Fruit fly (Drosophila melanogaster) whole organism, pupa: ENCODE data around the gene bves.

ENCODE experiments used
- CG10348 ChIP-seq: fragments of 200-800 bp; sonication (Bioruptor generic); IDR thresholded peaks from 2 replicates; pipeline ENCODE4 v1.3.6; 2022; ENCODE audit warnings: missing biosample characterization, missing genetic modification characterization
- CG12605 ChIP-seq: fragments of 200-800 bp; sonication (Bioruptor generic); IDR thresholded peaks from 2 replicates; pipeline ENCODE4 v1.3.6; 2022; ENCODE audit warnings: missing biosample characterization, missing genetic modification characterization
- CG13204 ChIP-seq: fragments of 200-800 bp; sonication (Bioruptor generic); optimal IDR thresholded peaks from 2 replicates; lab custom pipeline; 2018; ENCODE audit warnings: missing biosample characterization, mild to moderate bottlenecking, missing genetic modification characterization, moderate library complexity
- CG14655 ChIP-seq: fragments of 200-800 bp; sonication (Bioruptor generic); optimal IDR thresholded peaks from 3 replicates; lab custom pipeline; 2017; ENCODE audit warnings: mild to moderate bottlenecking, missing biosample characterization, missing genetic modification reagents, missing genetic modification characterization
- CG15710 ChIP-seq: fragments of 200-800 bp; sonication (Bioruptor generic); optimal IDR thresholded peaks from 2 replicates; lab custom pipeline; 2018; ENCODE audit warnings: missing biosample characterization, mild to moderate bottlenecking, missing genetic modification characterization, moderate library complexity
- CG17806 ChIP-seq: fragments of 200-800 bp; sonication (Bioruptor generic); optimal IDR thresholded peaks from 2 replicates; lab custom pipeline; 2018; ENCODE audit warnings: missing biosample characterization, mild to moderate bottlenecking, missing genetic modification characterization, moderate library complexity
- CG32121 ChIP-seq: fragments of 200-800 bp; sonication (Bioruptor generic); IDR thresholded peaks from 2 replicates; pipeline ENCODE4 v1.3.6; 2022; ENCODE audit warnings: missing biosample characterization, missing genetic modification characterization
- CG34367 ChIP-seq: fragments of 200-800 bp; sonication (Bioruptor generic); optimal IDR thresholded peaks from 2 replicates; lab custom pipeline; 2018; ENCODE audit warnings: missing biosample characterization, mild to moderate bottlenecking, missing genetic modification characterization
- CG4496 ChIP-seq: fragments of 200-800 bp; sonication (Bioruptor generic); IDR thresholded peaks from 3 replicates; pipeline ENCODE4 v1.3.6; 2022; ENCODE audit warnings: missing biosample characterization, missing genetic modification characterization
- CG8159 ChIP-seq: fragments of 200-800 bp; sonication (Bioruptor generic); optimal IDR thresholded peaks from 3 replicates; lab custom pipeline; 2018; ENCODE audit warnings: missing biosample characterization, mild to moderate bottlenecking, missing genetic modification characterization, moderate library complexity
- CG8301 ChIP-seq: fragments of 200-800 bp; sonication (Bioruptor generic); optimal IDR thresholded peaks from 2 replicates; lab custom pipeline; 2018; ENCODE audit warnings: missing biosample characterization, mild to moderate bottlenecking, missing genetic modification characterization
- CG9948 ChIP-seq: fragments of 200-800 bp; sonication (Bioruptor generic); optimal IDR thresholded peaks from 2 replicates; lab custom pipeline; 2018; ENCODE audit warnings: missing biosample characterization, mild to moderate bottlenecking, missing genetic modification characterization, moderate library complexity
- D1 ChIP-seq: fragments of 200-800 bp; sonication (Bioruptor generic); optimal IDR thresholded peaks from 2 replicates; lab custom pipeline; 2018; ENCODE audit warnings: missing biosample characterization, mild to moderate bottlenecking, missing genetic modification characterization, moderate library complexity
- EcR ChIP-seq: fragments of 200-800 bp; sonication (Bioruptor generic); optimal IDR thresholded peaks from 3 replicates; lab custom pipeline; 2019; ENCODE audit warnings: missing biosample characterization, missing genetic modification characterization, mild to moderate bottlenecking, moderate library complexity, missing genetic modification reagents
- Ets98B ChIP-seq: fragments of 200-800 bp; sonication (Bioruptor generic); IDR thresholded peaks from 2 replicates; pipeline ENCODE4 v1.3.6; 2022; ENCODE audit warnings: missing biosample characterization, missing genetic modification characterization
- Pif1A ChIP-seq: fragments of 200-800 bp; sonication (Bioruptor generic); optimal IDR thresholded peaks from 3 replicates; lab custom pipeline; 2016; ENCODE audit warnings: missing biosample characterization, missing genetic modification characterization
- Pif1B ChIP-seq: fragments of 200-800 bp; sonication (Bioruptor generic); optimal IDR thresholded peaks from 3 replicates; lab custom pipeline; 2016; ENCODE audit warnings: missing biosample characterization, missing genetic modification characterization
- Snoo ChIP-seq: fragments of 200-800 bp; sonication (Bioruptor generic); optimal IDR thresholded peaks from 3 replicates; lab custom pipeline; 2017; ENCODE audit warnings: missing biosample characterization, mild to moderate bottlenecking, missing genetic modification characterization, inconsistent platforms
- fd96Ca ChIP-seq: fragments of 200-800 bp; sonication (Bioruptor generic); IDR thresholded peaks from 3 replicates; pipeline ENCODE4 v1.3.6; 2022; ENCODE audit warnings: missing biosample characterization, missing genetic modification characterization
- gl ChIP-seq: fragments of 200-800 bp; sonication (Bioruptor generic); optimal IDR thresholded peaks from 2 replicates; lab custom pipeline; 2018; ENCODE audit warnings: missing biosample characterization, mild to moderate bottlenecking, missing genetic modification characterization
- rn ChIP-seq: fragments of 200-800 bp; sonication (Bioruptor generic); IDR thresholded peaks from 2 replicates; pipeline ENCODE4 v1.3.6; 2022; ENCODE audit warnings: missing biosample characterization, missing genetic modification characterization

Gene bves

DNA sequence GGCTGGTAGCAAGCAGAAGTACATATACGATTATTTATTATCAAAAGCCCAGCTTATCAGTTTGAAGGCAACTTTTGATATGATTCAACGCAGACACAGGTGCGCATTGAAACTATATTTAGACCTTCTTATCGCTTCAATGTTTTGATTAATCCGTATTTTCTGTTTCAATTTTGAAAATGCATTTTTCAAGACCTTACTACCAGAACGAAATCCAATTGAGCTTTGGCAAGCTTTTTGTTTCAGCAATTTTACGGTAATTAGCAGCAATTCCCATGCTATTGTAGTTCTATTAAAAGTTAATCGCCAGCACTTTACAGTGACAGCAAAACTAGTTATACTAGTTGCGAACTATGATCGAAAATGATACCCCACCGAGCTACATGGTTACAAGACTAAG lies 11.9 kb upstream of the bves start, which contains the start of gene Mgstl:
TSS of gene Mgstl (plus strand) at position 301 of the 400 bp plus-strand sequence.
- TF ChIP-seq CG4496 (no peak), EcR (no peak), CG14655 (GFP tag; lab: Kevin White, UChicago) (no peak), CG34367 (tag; lab: Kevin White, UChicago) (no peak), Pif1A (GFP tag; lab: Kevin White, UChicago) (no peak), rn (GFP tag; lab: Robert Waterston, UW) (no peak), CG8159 (tag; lab: Kevin White, UChicago) (no peak), gl (tag; lab: Kevin White, UChicago) (no peak)

DNA sequence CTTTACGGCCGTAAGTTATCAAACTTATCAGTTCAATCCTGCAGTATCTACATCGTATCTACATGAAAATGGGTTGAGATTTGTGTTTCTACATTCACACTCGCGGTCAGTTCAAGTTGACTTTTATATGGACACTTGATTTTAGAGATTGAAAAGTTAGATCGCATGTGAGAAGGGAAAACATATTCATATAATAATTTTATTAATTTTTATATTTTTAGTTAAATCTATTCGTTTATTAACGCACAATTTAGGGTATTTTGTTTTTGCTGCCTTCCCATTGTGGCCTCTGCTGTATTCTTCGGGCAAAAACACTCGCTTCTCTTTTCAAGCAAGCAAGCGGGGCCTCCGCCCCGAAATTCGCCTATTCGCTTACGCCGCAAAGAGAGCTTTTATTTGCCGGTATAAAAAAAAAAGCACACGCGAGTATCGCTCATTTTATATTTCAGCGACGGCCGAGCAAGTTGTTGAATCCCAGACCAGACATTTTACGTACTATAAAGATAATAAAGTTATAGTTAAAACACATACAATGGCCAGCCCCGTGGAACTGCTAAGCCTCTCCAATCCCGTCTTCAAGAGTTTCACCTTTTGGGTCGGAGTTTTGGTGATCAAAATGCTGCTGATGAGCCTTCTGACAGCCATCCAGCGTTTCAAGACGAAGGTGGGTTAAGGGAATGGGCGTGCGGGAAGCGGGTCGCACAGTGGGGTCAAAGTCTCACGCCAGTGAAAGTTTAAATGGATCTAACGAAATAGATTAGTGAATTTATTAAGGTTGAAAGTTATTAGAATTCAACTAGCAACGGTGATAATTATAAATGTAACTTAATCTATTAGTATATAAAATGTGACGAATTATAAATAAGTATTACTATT lies 10.9 kb upstream of the bves start:
- TF ChIP-seq Pif1A (GFP tag; lab: Kevin White, UChicago) (peak; percentile 77), CG12605 (peak; percentile 93), CG14655 (GFP tag; lab: Kevin White, UChicago) (peak; percentile 89), CG15710 (tag; lab: Kevin White, UChicago) (peak; percentile 88), CG10348 (GFP tag; lab: Robert Waterston, UW) (peak; percentile 46), Ets98B (GFP tag; lab: Robert Waterston, UW) (peak; percentile 95), CG34367 (tag; lab: Kevin White, UChicago) (peak; percentile 85), CG17806 (tag; lab: Kevin White, UChicago) (peak; percentile 91), Pif1B (peak; percentile 83), Snoo (peak; percentile 83), CG8301 (peak; percentile 86), CG8159 (tag; lab: Kevin White, UChicago) (peak; percentile 91), CG9948 (tag; lab: Kevin White, UChicago) (peak; percentile 90), gl (tag; lab: Kevin White, UChicago) (peak; percentile 79), CG13204 (GFP tag; lab: Kevin White, UChicago) (peak; percentile 58), fd96Ca (GFP tag; lab: Robert Waterston, UW) (peak; percentile 83), EcR (peak; percentile 46), CG32121 (GFP tag; lab: Robert Waterston, UW) (peak; percentile 90), CG4496 (peak; percentile 96), rn (GFP tag; lab: Robert Waterston, UW) (peak; percentile 85), D1 (tag; lab: Kevin White, UChicago) (peak; percentile 35)

DNA sequence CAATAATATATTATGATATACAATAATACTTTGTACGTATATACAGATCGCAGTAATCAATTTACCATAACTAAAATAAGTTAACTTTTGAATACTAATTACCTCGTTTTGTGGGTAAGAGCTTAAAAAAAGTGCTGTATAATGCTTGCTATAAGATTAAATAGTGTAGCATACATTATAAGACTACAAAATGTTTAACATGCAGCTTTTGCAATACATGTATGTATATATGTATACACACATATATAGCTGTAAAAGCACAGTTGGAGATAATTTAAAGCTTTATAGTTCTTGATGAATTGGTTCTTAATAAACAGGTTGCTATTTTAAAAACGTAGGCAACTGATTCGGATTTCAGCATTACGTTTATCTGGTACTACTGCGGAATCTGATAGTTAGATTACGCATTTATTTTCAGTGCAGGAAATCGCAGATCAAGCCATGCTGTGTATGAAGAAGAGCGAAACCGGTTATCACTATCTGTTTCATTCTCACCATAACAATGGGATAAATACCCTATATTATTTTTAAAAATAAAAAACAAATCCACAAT lies 9.4 kb upstream of the bves start:
- peak; percentile 82 for TF ChIP-seq Ets98B (GFP tag; lab: Robert Waterston, UW)
- TF ChIP-seq CG32121 (GFP tag; lab: Robert Waterston, UW): peak; percentile 66
- 0 out of 2 replicates have a peak, but pooled peaks have one; percentile 24 for TF ChIP-seq rn (GFP tag; lab: Robert Waterston, UW)
- no peak for TF ChIP-seq D1 (tag; lab: Kevin White, UChicago)
- TF ChIP-seq Snoo: no peak
- peak; percentile 45; the same call in 2 of the 3 replicates for TF ChIP-seq fd96Ca (GFP tag; lab: Robert Waterston, UW)
- no peak for TF ChIP-seq CG9948 (tag; lab: Kevin White, UChicago)
- peak; percentile 43 for TF ChIP-seq CG17806 (tag; lab: Kevin White, UChicago)
- TF ChIP-seq CG8159 (tag; lab: Kevin White, UChicago): peak; percentile 50
- TF ChIP-seq CG15710 (tag; lab: Kevin White, UChicago): peak; percentile 15
- TF ChIP-seq Pif1A (GFP tag; lab: Kevin White, UChicago): peak; percentile 70
- no peak for TF ChIP-seq CG14655 (GFP tag; lab: Kevin White, UChicago)
- TF ChIP-seq CG4496: peak; percentile 90
- TF ChIP-seq CG34367 (tag; lab: Kevin White, UChicago): peak; percentile 23
- TF ChIP-seq CG12605: peak; percentile 77
- peak; percentile 59 for TF ChIP-seq CG8301
- peak; percentile 19 for TF ChIP-seq gl (tag; lab: Kevin White, UChicago)
- TF ChIP-seq Pif1B: peak; percentile 66
- TF ChIP-seq CG10348 (GFP tag; lab: Robert Waterston, UW): no peak
- TF ChIP-seq EcR: peak; percentile 21
- no peak for TF ChIP-seq CG13204 (GFP tag; lab: Kevin White, UChicago)
- TF ChIP-seq, all 21 proteins: peak for 15

DNA sequence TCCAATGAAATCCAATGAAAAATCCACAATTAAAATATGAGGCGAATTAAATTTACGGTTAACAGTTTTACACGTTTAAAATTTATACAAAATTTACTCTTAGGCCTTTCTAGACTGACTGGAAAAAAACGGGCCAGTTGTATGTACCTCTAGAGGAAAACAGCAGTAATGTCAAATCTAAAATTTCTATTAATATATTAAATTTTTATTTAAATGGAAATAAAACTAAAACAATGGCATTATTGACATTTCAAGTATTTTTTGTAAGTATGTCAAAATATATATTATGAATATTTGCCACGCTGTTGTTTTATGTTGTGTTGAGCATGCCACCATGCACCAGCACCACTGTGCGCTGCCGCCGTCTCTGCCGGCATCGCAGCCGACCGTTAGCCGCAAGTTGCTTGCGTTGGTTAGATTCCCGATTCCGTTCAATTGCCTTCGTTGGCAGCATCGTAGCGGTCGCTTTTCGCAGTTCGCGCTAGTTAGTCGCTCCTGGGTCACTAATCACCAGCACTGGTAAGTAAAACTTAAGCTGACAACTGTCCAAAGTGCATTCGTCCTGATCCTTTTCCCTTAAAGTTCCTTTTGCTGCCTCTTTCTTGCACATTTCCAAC lies 8.8 kb upstream of the bves start, which contains the start of gene Cbs:
TSS of gene Cbs (plus strand) at position 308 of the 617 bp plus-strand sequence.
- peak; percentile 35 for TF ChIP-seq D1 (tag; lab: Kevin White, UChicago)
- no peak; the same call in 1 of the 2 replicates for TF ChIP-seq Ets98B (GFP tag; lab: Robert Waterston, UW)
- TF ChIP-seq CG9948 (tag; lab: Kevin White, UChicago): peak; percentile 54
- peak; percentile 53 for TF ChIP-seq CG8159 (tag; lab: Kevin White, UChicago)
- peak; percentile 40 for TF ChIP-seq CG32121 (GFP tag; lab: Robert Waterston, UW)
- no peak for TF ChIP-seq CG17806 (tag; lab: Kevin White, UChicago)
- peak; percentile 73 for TF ChIP-seq CG14655 (GFP tag; lab: Kevin White, UChicago)
- peak; percentile 60 for TF ChIP-seq CG4496
- no peak for TF ChIP-seq CG10348 (GFP tag; lab: Robert Waterston, UW)
- peak; percentile 76 for TF ChIP-seq fd96Ca (GFP tag; lab: Robert Waterston, UW)
- peak; percentile 12 for TF ChIP-seq CG34367 (tag; lab: Kevin White, UChicago)
- TF ChIP-seq CG12605: no peak
- no peak for TF ChIP-seq Pif1B
- TF ChIP-seq Snoo: peak; percentile 17
- peak; percentile 30 for TF ChIP-seq CG15710 (tag; lab: Kevin White, UChicago)
- TF ChIP-seq, all 21 proteins: peak for 10
